Worm (Caenorhabditis elegans) whole organism, dauer: ENCODE measurements around the gene med-1.

ENCODE experiments used
- unc-62 ChIP-seq: sonication (generic microtip); optimal IDR thresholded peaks from 2 replicates; lab custom pipeline; 2017; ENCODE audit warnings: missing biosample characterization, missing genetic modification reagents, missing genetic modification characterization

med-1 gene

ce11 chrX:12446572-12446971 lies 16.2 kb downstream of the med-1 start:
- TF ChIP-seq unc-62 (GFP tag; lab: Kevin White, UChicago): no peak

ce11 chrX:12449262-12449942 lies 19.0 kb downstream of the med-1 start, which contains the start of gene T18D3.6:
TSS of gene T18D3.6 (plus strand) at chrX:12449892.
- no peak for TF ChIP-seq unc-62 (GFP tag; lab: Kevin White, UChicago)

ce11 chrX:12451258-12451657 lies 20.8 kb downstream of the med-1 start:
- TF ChIP-seq unc-62 (GFP tag; lab: Kevin White, UChicago): no peak

- no peak for TF ChIP-seq unc-62 (GFP tag; lab: Kevin White, UChicago)
Measured at ce11 chrX:12452143-12452570, 21.7 kb downstream of the med-1 start.

ce11 chrX:12454290-12454795 lies 23.9 kb downstream of the med-1 start, which contains the start of the genes T18D3.9 and T18D3.1:
TSS of gene T18D3.9 (minus strand) at chrX:12454457.
TSS of gene T18D3.1 (plus strand) at chrX:12454745.
- TF ChIP-seq unc-62 (GFP tag; lab: Kevin White, UChicago): no peak

ce11 chrX:12458021-12458420 lies 27.6 kb downstream of the med-1 start:
- TF ChIP-seq unc-62 (GFP tag; lab: Kevin White, UChicago): no peak

- no peak for TF ChIP-seq unc-62 (GFP tag; lab: Kevin White, UChicago)
Measured at ce11 chrX:12461557-12461956, 31.1 kb downstream of the med-1 start, which contains the start of gene odr-7. TSS of gene odr-7 (minus strand) at chrX:12461657.

- no peak for TF ChIP-seq unc-62 (GFP tag; lab: Kevin White, UChicago)
Measured at ce11 chrX:12463504-12463903, 33.1 kb downstream of the med-1 start, which contains the start of gene T18D3.5. TSS of gene T18D3.5 (plus strand) at chrX:12463804.

- no peak for TF ChIP-seq unc-62 (GFP tag; lab: Kevin White, UChicago)
Measured at ce11 chrX:12466769-12467168, 36.4 kb downstream of the med-1 start, which contains the start of gene cdf-2. TSS of gene cdf-2 (minus strand) at chrX:12466917.

ce11 chrX:12467660-12468111 lies 37.3 kb downstream of the med-1 start, which contains the start of gene myo-2:
TSS of gene myo-2 (plus strand) at chrX:12468061.
- TF ChIP-seq unc-62 (GFP tag; lab: Kevin White, UChicago): no peak

- TF ChIP-seq unc-62 (GFP tag; lab: Kevin White, UChicago): no peak
Measured at ce11 chrX:12469846-12470245, 39.4 kb downstream of the med-1 start.

ce11 chrX:12472232-12472631 lies 41.8 kb downstream of the med-1 start:
- no peak for TF ChIP-seq unc-62 (GFP tag; lab: Kevin White, UChicago)

ce11 chrX:12476412-12476811 lies 46.0 kb downstream of the med-1 start:
- TF ChIP-seq unc-62 (GFP tag; lab: Kevin White, UChicago): no peak

- TF ChIP-seq unc-62 (GFP tag; lab: Kevin White, UChicago): no peak
Measured at ce11 chrX:12477341-12477740, 46.9 kb downstream of the med-1 start, which contains the start of gene F45E6.1. TSS of gene F45E6.1 (minus strand) at chrX:12477441.

ce11 chrX:12478465-12478864 lies 48.1 kb downstream of the med-1 start:
- TF ChIP-seq unc-62 (GFP tag; lab: Kevin White, UChicago): no peak

- TF ChIP-seq unc-62 (GFP tag; lab: Kevin White, UChicago): no peak
Measured at ce11 chrX:12479027-12479426, 48.6 kb downstream of the med-1 start.
